Worm (Caenorhabditis elegans) whole organism, L2 larva: Measurements from ENCODE around the gene F22B3.5.

ENCODE experiments used
- C34F6.9 ChIP-seq: fragments of 150-350 bp; optimal IDR thresholded peaks from 2 replicates; lab custom pipeline; 2014; ENCODE audit warnings: missing biosample characterization, missing genetic modification characterization
- F13H6.1 ChIP-seq: sonication (generic microtip); optimal IDR thresholded peaks from 2 replicates; lab custom pipeline; 2016; ENCODE audit warnings: missing genetic modification characterization, missing compliant biosample characterization
- R02D3.7 ChIP-seq: fragments of 150-350 bp; optimal IDR thresholded peaks from 2 replicates; lab custom pipeline; 2014; ENCODE audit warnings: missing biosample characterization, missing genetic modification characterization
- Y55F3AM.14 ChIP-seq: fragments of 200-800 bp; sonication (Bioruptor generic); optimal IDR thresholded peaks from 2 replicates; lab custom pipeline; 2018; ENCODE audit warnings: mild to moderate bottlenecking, missing genetic modification characterization, missing compliant biosample characterization
- aly-2 ChIP-seq: fragments of 150-350 bp; optimal IDR thresholded peaks from 2 replicates; lab custom pipeline; 2014; ENCODE audit warnings: missing biosample characterization, missing genetic modification characterization
- ama-1 ChIP-seq: fragments of 150-350 bp; optimal IDR thresholded peaks from 2 replicates; lab custom pipeline; 2018; ENCODE audit warnings: inconsistent platforms
- blmp-1 ChIP-seq: sonication (generic microtip); optimal IDR thresholded peaks from 2 replicates; lab custom pipeline; 2017; ENCODE audit warnings: missing genetic modification characterization, mild to moderate bottlenecking, missing compliant biosample characterization, antibody characterized with exemption, moderate library complexity; ENCODE audit not compliant: insufficient read depth
- ceh-16 ChIP-seq: fragments of 150-350 bp; optimal IDR thresholded peaks from 2 replicates; lab custom pipeline; 2014; ENCODE audit warnings: missing biosample characterization, missing genetic modification characterization
- ceh-82 ChIP-seq: fragments of 150-350 bp; optimal IDR thresholded peaks from 2 replicates; lab custom pipeline; 2014; ENCODE audit warnings: missing biosample characterization, missing genetic modification characterization
- crh-2 ChIP-seq: sonication (generic microtip); optimal IDR thresholded peaks from 2 replicates; lab custom pipeline; 2017; ENCODE audit warnings: missing biosample characterization, missing genetic modification characterization
- egl-27 ChIP-seq: sonication (generic microtip); optimal IDR thresholded peaks from 3 replicates; lab custom pipeline; 2017; ENCODE audit warnings: missing biosample characterization, missing genetic modification reagents, missing genetic modification characterization
- elt-1 ChIP-seq: fragments of 150-350 bp; optimal IDR thresholded peaks from 2 replicates; lab custom pipeline; 2014; ENCODE audit warnings: missing biosample characterization, missing genetic modification characterization
- elt-3 ChIP-seq: sonication (generic microtip); optimal IDR thresholded peaks from 2 replicates; lab custom pipeline; 2017; ENCODE audit warnings: missing biosample characterization, missing genetic modification characterization
- fos-1 ChIP-seq: fragments of 150-350 bp; optimal IDR thresholded peaks from 2 replicates; lab custom pipeline; 2014; ENCODE audit warnings: missing biosample characterization, missing genetic modification characterization
- lin-11 ChIP-seq: fragments of 150-350 bp; sonication (generic microtip); optimal IDR thresholded peaks from 2 replicates; lab custom pipeline; 2014; ENCODE audit warnings: missing biosample characterization, missing genetic modification characterization, inconsistent platforms, mixed read lengths
- lin-13 ChIP-seq: fragments of 150-350 bp; optimal IDR thresholded peaks from 2 replicates; lab custom pipeline; 2014; ENCODE audit warnings: missing biosample characterization, missing genetic modification reagents, missing genetic modification characterization
- lin-39 ChIP-seq: fragments of 150-350 bp; optimal IDR thresholded peaks from 2 replicates; lab custom pipeline; 2014; ENCODE audit warnings: missing biosample characterization, missing genetic modification reagents, missing genetic modification characterization
- lsy-2 ChIP-seq, 2 experiments: fragments of 150-350 bp in 1 of 2; sonication (generic microtip) in 1 of 2; optimal IDR thresholded peaks; 2 replicates each; lab custom pipeline; 2014 to 2017; ENCODE audit warnings: missing biosample characterization in 2 of 2, missing genetic modification characterization in 2 of 2
- mab-5 ChIP-seq: fragments of 150-350 bp; optimal IDR thresholded peaks from 2 replicates; lab custom pipeline; 2014; ENCODE audit warnings: missing biosample characterization, missing genetic modification characterization
- mdl-1 ChIP-seq, 2 experiments: fragments of 150-350 bp in 1 of 2; sonication (generic microtip) in 1 of 2; optimal IDR thresholded peaks; 2 replicates each; lab custom pipeline; 2017; ENCODE audit warnings: missing biosample characterization in 2 of 2, missing genetic modification characterization in 2 of 2
- nhr-11 ChIP-seq: fragments of 150-350 bp; optimal IDR thresholded peaks from 2 replicates; lab custom pipeline; 2014; ENCODE audit warnings: missing biosample characterization, missing genetic modification characterization
- nhr-12 ChIP-seq: fragments of 150-350 bp; optimal IDR thresholded peaks from 2 replicates; lab custom pipeline; 2014; ENCODE audit warnings: missing biosample characterization, missing genetic modification characterization
- nhr-129 ChIP-seq: fragments of 150-350 bp; optimal IDR thresholded peaks from 2 replicates; lab custom pipeline; 2014; ENCODE audit warnings: missing biosample characterization, missing genetic modification characterization
- nhr-21 ChIP-seq: fragments of 150-350 bp; optimal IDR thresholded peaks from 2 replicates; lab custom pipeline; 2014; ENCODE audit warnings: missing biosample characterization, missing genetic modification characterization
- nhr-23 ChIP-seq: fragments of 150-350 bp; optimal IDR thresholded peaks from 2 replicates; lab custom pipeline; 2014; ENCODE audit warnings: missing biosample characterization, missing genetic modification reagents, missing genetic modification characterization
- nhr-6 ChIP-seq: fragments of 150-350 bp; optimal IDR thresholded peaks from 2 replicates; lab custom pipeline; 2014; ENCODE audit warnings: missing biosample characterization, missing genetic modification characterization
- nhr-77 ChIP-seq: fragments of 150-350 bp; optimal IDR thresholded peaks from 2 replicates; lab custom pipeline; 2014; ENCODE audit warnings: missing biosample characterization, missing genetic modification characterization
- peb-1 ChIP-seq: fragments of 150-350 bp; optimal IDR thresholded peaks from 2 replicates; lab custom pipeline; 2014; ENCODE audit warnings: missing biosample characterization, missing genetic modification characterization
- skn-1 ChIP-seq: sonication (generic microtip); optimal IDR thresholded peaks from 2 replicates; lab custom pipeline; 2017; ENCODE audit warnings: missing biosample characterization, missing genetic modification characterization
- sma-9 ChIP-seq, 2 experiments: fragments of 150-350 bp in 1 of 2; sonication (generic microtip) in 1 of 2; optimal IDR thresholded peaks; 2 replicates each; lab custom pipeline; 2014 to 2016; ENCODE audit warnings: missing genetic modification characterization in 2 of 2, mild to moderate bottlenecking in 1 of 2, missing biosample characterization in 1 of 2, missing compliant biosample characterization in 1 of 2, missing genetic modification reagents in 1 of 2, moderate library complexity in 1 of 2
- snpc-4 ChIP-seq: fragments of 150-350 bp; optimal IDR thresholded peaks from 2 replicates; lab custom pipeline; 2014; ENCODE audit warnings: missing biosample characterization, missing genetic modification characterization
- unc-39 ChIP-seq: fragments of 150-350 bp; optimal IDR thresholded peaks from 2 replicates; lab custom pipeline; 2014; ENCODE audit warnings: missing biosample characterization, missing genetic modification characterization
- unc-62 ChIP-seq: fragments of 150-350 bp; optimal IDR thresholded peaks from 2 replicates; lab custom pipeline; 2014; ENCODE audit warnings: missing biosample characterization, missing genetic modification reagents, missing genetic modification characterization
- zag-1 ChIP-seq: fragments of 150-350 bp; optimal IDR thresholded peaks from 2 replicates; lab custom pipeline; 2014; ENCODE audit warnings: missing biosample characterization, missing genetic modification characterization
- ztf-1 ChIP-seq: fragments of 200-800 bp; sonication (Bioruptor generic); conservative IDR thresholded peaks from 2 replicates; pipeline ENCODE4 v1.3.6; 2022; ENCODE audit warnings: missing genetic modification characterization, missing compliant biosample characterization
- ztf-11 ChIP-seq: sonication (generic microtip); optimal IDR thresholded peaks from 2 replicates; lab custom pipeline; 2017; ENCODE audit warnings: missing biosample characterization, missing genetic modification characterization

The F22B3.5 gene

ce11 chrIV:11431448-11431847 is 14.8 kb upstream of the F22B3.5 start:
- TF ChIP-seq blmp-1 (tag; lab: Kevin White, UChicago): no peak
- TF ChIP-seq snpc-4 (tag; lab: Kevin White, UChicago): no peak
- no peak for TF ChIP-seq zag-1 (tag; lab: Kevin White, UChicago)
- TF ChIP-seq nhr-12 (tag; lab: Kevin White, UChicago): no peak

DNA sequence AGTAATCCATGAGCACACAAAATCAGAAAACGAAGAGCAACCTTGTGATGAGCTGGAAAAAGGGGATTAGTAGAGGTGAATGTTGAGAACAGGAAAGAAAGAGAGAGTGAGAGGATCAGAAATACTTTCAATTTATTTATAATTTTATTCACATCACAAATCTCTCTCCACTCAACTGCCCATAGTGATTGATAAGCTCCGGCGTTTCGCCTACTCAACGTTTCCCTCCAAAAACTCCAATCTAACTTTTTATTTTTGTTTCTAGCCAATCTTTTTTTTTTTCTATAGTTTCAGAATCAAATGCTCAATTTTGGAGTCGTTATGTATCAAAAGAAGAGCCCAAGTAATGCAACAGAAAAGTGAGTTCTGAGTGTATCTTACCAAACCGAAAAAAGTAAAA is 8.8 kb upstream of the F22B3.5 start, which contains the start of gene kin-4:
TSS of gene kin-4 (plus strand) at position 301 of the 400 bp plus-strand sequence.
- TF ChIP-seq unc-62 (GFP tag; lab: Kevin White, UChicago) (no peak), snpc-4 (tag; lab: Kevin White, UChicago) (no peak), fos-1 (tag; lab: Kevin White, UChicago) (no peak), nhr-11 (tag; lab: Kevin White, UChicago) (no peak), ztf-11 (tag; lab: Kevin White, UChicago) (no peak), mab-5 (tag; lab: Kevin White, UChicago) (no peak), R02D3.7 (tag; lab: Kevin White, UChicago) (no peak), elt-1 (no peak), Y55F3AM.14 (GFP tag; lab: Kevin White, UChicago) (no peak)

DNA sequence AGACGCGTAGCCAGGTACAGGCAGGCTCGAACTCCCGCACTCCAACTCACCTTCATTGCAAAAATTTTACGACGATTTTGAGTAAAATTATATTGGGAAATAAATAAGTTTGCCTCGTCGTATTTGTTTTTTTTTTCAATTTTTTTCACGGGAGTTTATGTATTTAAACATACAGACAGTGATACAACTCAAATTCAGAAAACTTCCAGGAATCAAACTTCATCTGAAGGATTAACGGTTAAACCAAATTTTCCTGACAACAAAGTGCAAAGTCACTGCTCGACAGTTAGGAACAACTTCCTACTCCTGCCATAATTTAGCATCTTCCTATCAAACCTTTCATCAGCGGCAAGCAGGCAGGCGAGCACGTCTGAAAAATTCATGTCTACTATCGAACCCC is 8.2 kb upstream of the F22B3.5 start, which contains the start of gene F22B3.8:
TSS of gene F22B3.8 (minus strand) at position 101 of the 400 bp plus-strand sequence.
- TF ChIP-seq lin-11 (tag; lab: Kevin White, UChicago): no peak
- TF ChIP-seq ceh-16: no peak

ce11 chrIV:11421696-11422095 is 5.1 kb upstream of the F22B3.5 start, which contains the start of gene F22B3.7:
Gene F22B3.7 (minus strand): TSS chrIV:11421796.
- TF ChIP-seq nhr-21 (tag; lab: Kevin White, UChicago) (no peak), aly-2 (no peak), nhr-23 (tag; lab: Kevin White, UChicago) (no peak), elt-1 (no peak), elt-3 (tag; lab: Kevin White, UChicago) (no peak), lsy-2 (tag; optimal IDR thresholded peaks at IDR 0.05; lab: Kevin White, UChicago) (no peak), sma-9 (GFP tag; optimal IDR thresholded peaks at IDR 0.05; lab: Kevin White, UChicago) (no peak), sma-9 (tag; optimal IDR thresholded peaks at IDR 0.05; lab: Kevin White, UChicago) (no peak), nhr-6 (no peak), mab-5 (tag; lab: Kevin White, UChicago) (no peak), nhr-77 (tag; lab: Kevin White, UChicago) (no peak), ama-1 (lab: Kevin White, UChicago) (no peak), ztf-1 (GFP tag; lab: Robert Waterston, UW) (no peak), snpc-4 (tag; lab: Kevin White, UChicago) (no peak), nhr-12 (tag; lab: Kevin White, UChicago) (no peak), nhr-129 (tag; lab: Kevin White, UChicago) (no peak), C34F6.9 (tag; lab: Kevin White, UChicago) (no peak), egl-27 (tag; lab: Kevin White, UChicago) (no peak), skn-1 (tag; lab: Kevin White, UChicago) (no peak), lin-11 (tag; lab: Kevin White, UChicago) (no peak), lin-13 (GFP tag; lab: Kevin White, UChicago) (no peak)

DNA sequence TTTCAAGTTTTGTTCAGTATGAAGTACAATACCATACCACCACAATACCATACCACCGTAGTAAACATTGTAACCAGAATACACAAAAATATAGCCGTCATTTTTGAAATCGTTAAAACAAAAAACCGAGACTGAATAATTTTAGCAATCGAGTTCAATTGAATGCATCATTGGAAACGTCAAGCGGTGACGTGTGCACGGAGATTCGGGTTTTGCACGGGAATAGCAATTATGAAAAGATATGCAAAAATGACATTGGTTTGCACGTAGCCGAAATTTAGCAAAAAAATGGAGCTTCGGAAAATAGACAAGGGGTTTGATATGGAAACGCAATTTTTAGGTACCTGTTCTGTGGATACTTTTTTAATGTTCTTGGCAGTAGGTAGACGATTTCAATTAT is 1.7 kb downstream of the F22B3.5 start, which contains the start of gene F22B3.10:
TSS of gene F22B3.10 (minus strand) at position 101 of the 400 bp plus-strand sequence.
- TF ChIP-seq lsy-2 (tag; optimal IDR thresholded peaks at IDR 0.05; lab: Kevin White, UChicago) (no peak), mdl-1 (tag; optimal IDR thresholded peaks at IDR 0.05; lab: Kevin White, UChicago) (no peak), nhr-21 (tag; lab: Kevin White, UChicago) (no peak), crh-2 (tag; lab: Kevin White, UChicago) (no peak), peb-1 (no peak), egl-27 (tag; lab: Kevin White, UChicago) (no peak), nhr-11 (tag; lab: Kevin White, UChicago) (no peak), aly-2 (no peak), nhr-77 (tag; lab: Kevin White, UChicago) (no peak), lin-39 (tag; lab: Kevin White, UChicago) (no peak), ceh-82 (tag; lab: Kevin White, UChicago) (no peak), Y55F3AM.14 (GFP tag; lab: Kevin White, UChicago) (no peak), unc-39 (no peak), F13H6.1 (no peak)
